Fruit fly (Drosophila melanogaster) S2 (cell line): ENCODE data around the gene Vha36-3.

Experiments used
- CG8478 ChIP-seq: fragments of >200 bp; optimal IDR thresholded peaks from 2 replicates; lab custom pipeline; 2018
- CTCF ChIP-seq, 2 experiments: fragments of >200 bp; optimal IDR thresholded peaks; 2 replicates each; lab custom pipeline; 2018

- TF ChIP-seq CTCF (optimal IDR thresholded peaks at IDR 0.05; lab: Kevin White, UChicago): no peak
- TF ChIP-seq CG8478 (lab: Kevin White, UChicago): no peak
Measured at dm6 chrX:2591315-2591999, 11.1 kb upstream of the Vha36-3 start.
